Worm (Caenorhabditis elegans): ENCODE results near the gene lin-29.

DNA sequence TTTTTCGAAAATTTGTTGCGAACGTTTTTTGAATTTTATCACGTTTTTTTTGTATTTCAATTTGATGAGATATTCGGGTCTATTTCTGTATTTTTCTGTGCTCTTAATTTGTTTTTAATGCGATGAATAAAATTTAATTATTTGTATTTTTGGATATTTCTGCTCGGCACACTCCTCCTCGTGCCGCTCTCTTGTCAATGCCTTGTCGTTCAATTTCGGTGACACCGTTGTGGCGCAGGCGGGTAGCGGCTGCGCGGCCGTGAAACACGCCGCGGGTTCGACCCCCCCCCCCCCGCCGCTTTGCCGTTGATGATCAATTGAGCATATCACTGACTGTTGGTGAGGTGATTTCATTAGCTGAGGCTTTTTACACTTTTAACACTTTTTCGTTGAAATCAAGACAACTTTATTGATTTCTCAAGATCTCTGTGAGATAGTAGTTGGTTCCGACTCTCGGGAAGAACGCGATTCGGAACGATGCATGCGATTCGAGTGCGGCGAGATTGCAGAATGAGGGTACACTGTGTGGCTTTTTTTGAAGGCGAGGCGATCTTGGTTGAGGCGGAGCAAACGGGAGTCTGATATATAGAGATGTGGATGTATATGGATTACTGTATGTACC, 25.6 kb upstream of the lin-29 start:
- TF ChIP-seq fos-1 (tag; optimal IDR thresholded peaks at IDR 0.05) = peak; percentile 43
- peak; percentile 27 for TF ChIP-seq sox-4 (tag; optimal IDR thresholded peaks at IDR 0.05)
